Fruit fly (Drosophila melanogaster): Measurements from ENCODE around the gene CG12121.

Gene CG12121

dm6 chrX:9191357-9191756 lies 40.8 kb downstream of the CG12121 start, which contains the start of gene CG12057:
Gene CG12057, plus strand, starts transcription at chrX:9191657.
- TF ChIP-seq OdsH (GFP tag; optimal IDR thresholded peaks at IDR 0.05) (no peak), pan (optimal IDR thresholded peaks at IDR 0.05) (no peak), dmrt93B (GFP tag; optimal IDR thresholded peaks at IDR 0.05) (no peak), usp (GFP tag; optimal IDR thresholded peaks at IDR 0.05) (no peak)

dm6 chrX:9190555-9191184 lies 41.5 kb downstream of the CG12121 start, which contains the start of gene CG12115:
Gene CG12115, minus strand, starts transcription at chrX:9190605.
- no peak for TF ChIP-seq br (GFP tag; optimal IDR thresholded peaks at IDR 0.05)
- TF ChIP-seq Myc (optimal IDR thresholded peaks at IDR 0.05) = no peak
- no peak for TF ChIP-seq ey (GFP tag; optimal IDR thresholded peaks at IDR 0.05)
- no peak for TF ChIP-seq psq (GFP tag; optimal IDR thresholded peaks at IDR 0.05)
- no peak for TF ChIP-seq Jra (GFP tag; optimal IDR thresholded peaks at IDR 0.05)
- no peak for TF ChIP-seq sv (GFP tag; optimal IDR thresholded peaks at IDR 0.05)
- TF ChIP-seq Dfd (GFP tag; optimal IDR thresholded peaks at IDR 0.05) = no peak
- no peak for TF ChIP-seq Rel (GFP tag; optimal IDR thresholded peaks at IDR 0.05)
- no peak for TF ChIP-seq Rel (tag; optimal IDR thresholded peaks at IDR 0.05)
- no peak for TF ChIP-seq brk (GFP tag; optimal IDR thresholded peaks at IDR 0.05)
- TF ChIP-seq CG9705 (GFP tag; optimal IDR thresholded peaks at IDR 0.05) = no peak
- no peak for TF ChIP-seq sage (GFP tag; optimal IDR thresholded peaks at IDR 0.05)
- no peak for TF ChIP-seq Sp1 (GFP tag; optimal IDR thresholded peaks at IDR 0.05)
- no peak for TF ChIP-seq Dif (GFP tag; optimal IDR thresholded peaks at IDR 0.05; ENCODE audit: partially characterized antibody)
- no peak for TF ChIP-seq usp (GFP tag; optimal IDR thresholded peaks at IDR 0.05)
- no peak for TF ChIP-seq woc (GFP tag; optimal IDR thresholded peaks at IDR 0.05)
- TF ChIP-seq Abd-B (GFP tag; optimal IDR thresholded peaks at IDR 0.05) = no peak
- TF ChIP-seq CG32264 (GFP tag; optimal IDR thresholded peaks at IDR 0.05) = no peak

- no peak for TF ChIP-seq GATAd (GFP tag; optimal IDR thresholded peaks at IDR 0.05)
- TF ChIP-seq usp (GFP tag; optimal IDR thresholded peaks at IDR 0.05) = no peak
- no peak for TF ChIP-seq ey (GFP tag; optimal IDR thresholded peaks at IDR 0.05)
- no peak for TF ChIP-seq woc (GFP tag; optimal IDR thresholded peaks at IDR 0.05)
- TF ChIP-seq rgr (GFP tag; optimal IDR thresholded peaks at IDR 0.05) = no peak
- no peak for TF ChIP-seq psq (GFP tag; optimal IDR thresholded peaks at IDR 0.05)
- no peak for TF ChIP-seq jim (GFP tag; optimal IDR thresholded peaks at IDR 0.05)
- no peak for TF ChIP-seq br (GFP tag; optimal IDR thresholded peaks at IDR 0.05)
- no peak for TF ChIP-seq pan (optimal IDR thresholded peaks at IDR 0.05)
- no peak for TF ChIP-seq Abd-B (GFP tag; optimal IDR thresholded peaks at IDR 0.05)
- no peak for TF ChIP-seq dmrt93B (GFP tag; optimal IDR thresholded peaks at IDR 0.05)
These were observed 44.7 kb downstream of the CG12121 start for dm6 chrX:9187429-9187828.
